Fruit fly (Drosophila melanogaster): Measurements from ENCODE around the gene CG34452.

Gene CG34452

dm6 chr3L:15720905-15721304, 33.2 kb upstream of the CG34452 start:
- TF ChIP-seq so (GFP tag; IDR thresholded peaks at IDR 0.05) (no peak), maf-S (GFP tag; optimal IDR thresholded peaks at IDR 0.05) (no peak), grn (GFP tag; optimal IDR thresholded peaks at IDR 0.05) (peak; percentile 6), btn (GFP tag; optimal IDR thresholded peaks at IDR 0.05) (no peak), CG2199 (GFP tag; IDR thresholded peaks at IDR 0.05) (0 out of 3 replicates have a peak, but pooled peaks have one; percentile 65), Atf6 (GFP tag; IDR thresholded peaks at IDR 0.05) (no peak), CG13775 (GFP tag; optimal IDR thresholded peaks at IDR 0.05) (no peak), row (GFP tag; IDR thresholded peaks at IDR 0.05) (no peak), hb (GFP tag; IDR thresholded peaks at IDR 0.05; ENCODE audit: partially characterized antibody) (no peak), sd (tag; optimal IDR thresholded peaks at IDR 0.05) (peak; percentile 37), CG14050 (GFP tag; IDR thresholded peaks at IDR 0.05) (no peak), usp (GFP tag; optimal IDR thresholded peaks at IDR 0.05) (no peak), CG3838 (GFP tag; optimal IDR thresholded peaks at IDR 0.05) (no peak), kni (GFP tag; optimal IDR thresholded peaks at IDR 0.05) (peak; percentile 23), sc (optimal IDR thresholded peaks at IDR 0.05) (no peak), sc (GFP tag; optimal IDR thresholded peaks at IDR 0.05) (no peak), CG7839 (tag; optimal IDR thresholded peaks at IDR 0.05) (no peak), CG12769 (tag; optimal IDR thresholded peaks at IDR 0.05) (no peak), Dbx (GFP tag; IDR thresholded peaks at IDR 0.05) (0 out of 3 replicates have a peak, but pooled peaks have one; percentile 17), crol (GFP tag; IDR thresholded peaks at IDR 0.05) (peak; percentile 58; the same call in 1 of the 2 replicates), ara (GFP tag; IDR thresholded peaks at IDR 0.05) (0 out of 2 replicates have a peak, but pooled peaks have one; percentile 17), wek (GFP tag; optimal IDR thresholded peaks at IDR 0.05) (no peak), eyg (GFP tag; optimal IDR thresholded peaks at IDR 0.05) (no peak), dati (GFP tag; IDR thresholded peaks at IDR 0.05) (no peak), CG18619 (GFP tag; optimal IDR thresholded peaks at IDR 0.05) (no peak), CG16815 (GFP tag; optimal IDR thresholded peaks at IDR 0.05) (no peak), CG31224 (GFP tag; IDR thresholded peaks at IDR 0.05) (no peak), z (GFP tag; IDR thresholded peaks at IDR 0.05) (0 out of 3 replicates have a peak, but pooled peaks have one; percentile 19), Dref (GFP tag; IDR thresholded peaks at IDR 0.05) (no peak), Xbp1 (GFP tag; optimal IDR thresholded peaks at IDR 0.05) (no peak), E2f2 (GFP tag; IDR thresholded peaks at IDR 0.05) (no peak), Asciz (GFP tag; optimal IDR thresholded peaks at IDR 0.05) (no peak), bsh (GFP tag; optimal IDR thresholded peaks at IDR 0.05) (no peak), Med (GFP tag) (peak; percentile 62), Blimp-1 (GFP tag; optimal IDR thresholded peaks at IDR 0.05) (no peak), Pdp1 (GFP tag; optimal IDR thresholded peaks at IDR 0.05) (peak in 1 of 2 experiments; percentile 12), NC2α (GFP tag; optimal IDR thresholded peaks at IDR 0.05) (no peak), Bdp1 (GFP tag; optimal IDR thresholded peaks at IDR 0.05) (no peak), CG11456 (GFP tag; IDR thresholded peaks at IDR 0.05) (0 out of 3 replicates have a peak, but pooled peaks have one; percentile 40)

- no peak for TF ChIP-seq zfh2 (GFP tag; optimal IDR thresholded peaks at IDR 0.05)
- peak; percentile 39 for TF ChIP-seq Med (GFP tag)
- peak; percentile 18 for TF ChIP-seq D19A (tag; optimal IDR thresholded peaks at IDR 0.05)
- TF ChIP-seq CG2199 (GFP tag; IDR thresholded peaks at IDR 0.05): peak; percentile 86; the same call in 2 of the 3 replicates
- TF ChIP-seq cwo (GFP tag; optimal IDR thresholded peaks at IDR 0.05): peak; percentile 38
- TF ChIP-seq Hey (tag; optimal IDR thresholded peaks at IDR 0.05): peak; percentile 37
- peak; percentile 57 for TF ChIP-seq grau (tag; optimal IDR thresholded peaks at IDR 0.05)
- no peak for TF ChIP-seq pan (optimal IDR thresholded peaks at IDR 0.05)
- TF ChIP-seq pan (GFP tag; optimal IDR thresholded peaks at IDR 0.05 in 1 of 2, IDR thresholded peaks at IDR 0.05 in 1 of 2): no peak
Measured at dm6 chr3L:15720224-15720623, 32.5 kb upstream of the CG34452 start.
